Worm (Caenorhabditis elegans) whole organism, young adult: Measurements from ENCODE around the gene cnc-2.

Source experiments
- B0261.1 ChIP-seq: sonication (generic microtip); optimal IDR thresholded peaks from 2 replicates; lab custom pipeline; 2016; ENCODE audit warnings: mild to moderate bottlenecking, missing genetic modification characterization, moderate library complexity, missing compliant biosample characterization
- D2030.7 ChIP-seq: fragments of 200-800 bp; sonication (Bioruptor generic); IDR thresholded peaks from 2 replicates; pipeline ENCODE4 v1.3.6; 2022; ENCODE audit warnings: missing genetic modification reagents, missing genetic modification characterization, missing compliant biosample characterization
- F10E7.11 ChIP-seq: sonication (generic microtip); optimal IDR thresholded peaks from 2 replicates; lab custom pipeline; 2017; ENCODE audit warnings: mild to moderate bottlenecking, missing genetic modification characterization, moderate library complexity, missing compliant biosample characterization
- F33H1.4 ChIP-seq: fragments of 200-800 bp; sonication (Bioruptor generic); IDR thresholded peaks from 2 replicates; pipeline ENCODE4 v1.3.6; 2022; ENCODE audit warnings: missing genetic modification reagents, missing genetic modification characterization, missing compliant biosample characterization
- F37B4.10 ChIP-seq: fragments of 200-800 bp; sonication (Bioruptor generic); IDR thresholded peaks from 2 replicates; pipeline ENCODE4 v1.3.6; 2022; ENCODE audit warnings: missing genetic modification characterization, missing compliant biosample characterization
- F49E8.2 ChIP-seq: sonication (generic microtip); optimal IDR thresholded peaks from 3 replicates; lab custom pipeline; 2017; ENCODE audit warnings: missing genetic modification characterization, mild to moderate bottlenecking, missing compliant biosample characterization, antibody characterized with exemption, moderate library complexity; ENCODE audit not compliant: insufficient read depth
- F52B5.7 ChIP-seq: sonication (generic microtip); optimal IDR thresholded peaks from 2 replicates; lab custom pipeline; 2016; ENCODE audit warnings: mild to moderate bottlenecking, missing genetic modification characterization, missing compliant biosample characterization
- F57A8.1 ChIP-seq: fragments of 200-800 bp; sonication (Bioruptor generic); optimal IDR thresholded peaks from 2 replicates; lab custom pipeline; 2018; ENCODE audit warnings: mild to moderate bottlenecking, missing genetic modification characterization, moderate library complexity, missing compliant biosample characterization
- F57C9.4 ChIP-seq: sonication (generic microtip); optimal IDR thresholded peaks from 2 replicates; lab custom pipeline; 2017; ENCODE audit warnings: mild to moderate bottlenecking, missing genetic modification characterization, missing compliant biosample characterization
- T07F8.4 ChIP-seq: sonication (generic microtip); optimal IDR thresholded peaks from 2 replicates; lab custom pipeline; 2016; ENCODE audit warnings: mild to moderate bottlenecking, missing genetic modification characterization, moderate library complexity, missing compliant biosample characterization
- T26A5.8 ChIP-seq: sonication (generic microtip); optimal IDR thresholded peaks from 2 replicates; lab custom pipeline; 2016; ENCODE audit warnings: missing genetic modification characterization, missing compliant biosample characterization
- Y95B8A.8 ChIP-seq: fragments of 200-800 bp; sonication (Bioruptor generic); IDR thresholded peaks from 2 replicates; pipeline ENCODE4 v1.3.6; 2022; ENCODE audit warnings: missing genetic modification reagents, missing genetic modification characterization, missing compliant biosample characterization
- akir-1 ChIP-seq: fragments of 200-800 bp; sonication (Bioruptor generic); optimal IDR thresholded peaks from 2 replicates; lab custom pipeline; 2018; ENCODE audit warnings: mild to moderate bottlenecking, missing genetic modification characterization, moderate library complexity, missing compliant biosample characterization
- aptf-2 ChIP-seq: fragments of 200-800 bp; sonication (Bioruptor generic); conservative IDR thresholded peaks from 2 replicates; pipeline ENCODE4 v1.3.6; 2022; ENCODE audit warnings: missing genetic modification reagents, missing genetic modification characterization, missing compliant biosample characterization
- athp-1 ChIP-seq: sonication (generic microtip); optimal IDR thresholded peaks from 2 replicates; lab custom pipeline; 2017; ENCODE audit warnings: mild to moderate bottlenecking, missing genetic modification characterization, missing compliant biosample characterization
- bed-2 ChIP-seq: fragments of 200-800 bp; sonication (Bioruptor generic); IDR thresholded peaks from 2 replicates; pipeline ENCODE4 v1.3.6; 2022; ENCODE audit warnings: missing genetic modification reagents, missing genetic modification characterization, missing compliant biosample characterization
- ccch-3 ChIP-seq: fragments of 200-800 bp; sonication (Bioruptor generic); optimal IDR thresholded peaks from 2 replicates; lab custom pipeline; 2018; ENCODE audit warnings: mild to moderate bottlenecking, missing genetic modification characterization, missing compliant biosample characterization
- cebp-2 ChIP-seq: fragments of 200-800 bp; sonication (Bioruptor generic); IDR thresholded peaks from 2 replicates; pipeline ENCODE4 v1.3.6; 2022; ENCODE audit warnings: missing genetic modification characterization, missing compliant biosample characterization
- ceh-100 ChIP-seq: fragments of 200-800 bp; sonication (Bioruptor generic); IDR thresholded peaks from 2 replicates; pipeline ENCODE4 v1.3.6; 2022; ENCODE audit warnings: missing genetic modification reagents, missing genetic modification characterization, missing compliant biosample characterization
- ceh-27 ChIP-seq: fragments of 200-800 bp; sonication (Bioruptor generic); optimal IDR thresholded peaks from 2 replicates; lab custom pipeline; 2018; ENCODE audit warnings: mild to moderate bottlenecking, missing genetic modification characterization, moderate library complexity, missing compliant biosample characterization
- ceh-79 ChIP-seq: sonication (generic microtip); optimal IDR thresholded peaks from 2 replicates; lab custom pipeline; 2017; ENCODE audit warnings: mild to moderate bottlenecking, missing genetic modification characterization, missing compliant biosample characterization
- dpff-1 ChIP-seq: sonication (generic microtip); optimal IDR thresholded peaks from 2 replicates; lab custom pipeline; 2017; ENCODE audit warnings: mild to moderate bottlenecking, missing genetic modification characterization, missing compliant biosample characterization
- egrh-3 ChIP-seq: fragments of 200-800 bp; sonication (Bioruptor generic); IDR thresholded peaks from 2 replicates; pipeline ENCODE4 v1.3.6; 2022; ENCODE audit warnings: missing genetic modification reagents, missing genetic modification characterization, missing compliant biosample characterization
- gei-17 ChIP-seq: fragments of 200-800 bp; sonication (Bioruptor generic); optimal IDR thresholded peaks from 2 replicates; lab custom pipeline; 2018; ENCODE audit warnings: mild to moderate bottlenecking, missing genetic modification characterization, missing compliant biosample characterization
- him-1 ChIP-seq: sonication (generic microtip); optimal IDR thresholded peaks from 2 replicates; lab custom pipeline; 2016; ENCODE audit warnings: missing genotype, missing genetic modification reagents, missing genetic modification characterization, missing compliant biosample characterization
- hlh-26 ChIP-seq: fragments of 200-800 bp; sonication (Bioruptor generic); conservative IDR thresholded peaks from 2 replicates; pipeline ENCODE4 v1.3.6; 2022; ENCODE audit warnings: missing genetic modification reagents, missing genetic modification characterization, missing compliant biosample characterization
- hmg-1.2 ChIP-seq: fragments of 200-800 bp; sonication (Bioruptor generic); IDR thresholded peaks from 2 replicates; pipeline ENCODE4 v1.3.6; 2022; ENCODE audit warnings: missing genetic modification reagents, missing genetic modification characterization, missing compliant biosample characterization
- hrde-1 ChIP-seq: sonication (generic microtip); optimal IDR thresholded peaks from 2 replicates; lab custom pipeline; 2016; ENCODE audit warnings: missing genetic modification characterization, mild to moderate bottlenecking, missing compliant biosample characterization, moderate library complexity, missing genotype, missing genetic modification reagents, borderline replicate concordance
- hsf-1 ChIP-seq: fragments of 200-800 bp; sonication (Bioruptor generic); IDR thresholded peaks from 2 replicates; pipeline ENCODE4 v1.3.6; 2022; ENCODE audit warnings: missing genetic modification reagents, missing genetic modification characterization, missing compliant biosample characterization
- lin-35 ChIP-seq, 3 experiments: fragments of 150-350 bp in 2 of 3; sonication (generic microtip) in 1 of 3; optimal IDR thresholded peaks; 2 replicates each; lab custom pipeline; 2014 to 2018; ENCODE audit warnings: missing biosample characterization in 3 of 3, missing genetic modification characterization in 3 of 3, missing genetic modification reagents in 3 of 3
- lir-1 ChIP-seq: fragments of 200-800 bp; sonication (Bioruptor generic); conservative IDR thresholded peaks from 2 replicates; pipeline ENCODE4 v1.3.6; 2022; ENCODE audit warnings: missing genetic modification reagents, missing genetic modification characterization, missing compliant biosample characterization
- lsy-27 ChIP-seq: sonication (generic microtip); optimal IDR thresholded peaks from 2 replicates; lab custom pipeline; 2017; ENCODE audit warnings: missing genetic modification characterization, mild to moderate bottlenecking, missing compliant biosample characterization, antibody characterized with exemption, missing genotype, borderline replicate concordance; ENCODE audit not compliant: insufficient read depth
- madf-6 ChIP-seq: fragments of 200-800 bp; sonication (Bioruptor generic); IDR thresholded peaks from 2 replicates; pipeline ENCODE4 v1.3.6; 2022; ENCODE audit warnings: missing genetic modification reagents, missing genetic modification characterization, missing compliant biosample characterization
- madf-8 ChIP-seq: fragments of 200-800 bp; sonication (Bioruptor generic); conservative IDR thresholded peaks from 2 replicates; pipeline ENCODE4 v1.3.6; 2022; ENCODE audit warnings: missing genetic modification reagents, missing genetic modification characterization, missing compliant biosample characterization
- mel-28 ChIP-seq: sonication (generic microtip); optimal IDR thresholded peaks from 2 replicates; lab custom pipeline; 2016; ENCODE audit warnings: borderline replicate concordance, mild to moderate bottlenecking, missing genetic modification characterization, missing compliant biosample characterization
- mes-4 ChIP-seq: sonication (generic microtip); optimal IDR thresholded peaks from 2 replicates; lab custom pipeline; 2016; ENCODE audit warnings: missing genotype, missing genetic modification characterization, missing compliant biosample characterization
- nfyb-1 ChIP-seq: fragments of 200-800 bp; sonication (Bioruptor generic); IDR thresholded peaks from 2 replicates; pipeline ENCODE4 v1.3.6; 2022; ENCODE audit warnings: missing genetic modification reagents, missing genetic modification characterization, missing compliant biosample characterization
- nhr-90 ChIP-seq: sonication (generic microtip); optimal IDR thresholded peaks from 2 replicates; lab custom pipeline; 2016; ENCODE audit warnings: missing genotype, mild to moderate bottlenecking, missing genetic modification characterization, missing compliant biosample characterization
- rcor-1 ChIP-seq: fragments of 200-800 bp; sonication (Bioruptor generic); IDR thresholded peaks from 2 replicates; pipeline ENCODE4 v1.3.6; 2022; ENCODE audit warnings: missing genetic modification reagents, missing genetic modification characterization, missing compliant biosample characterization
- repo-1 ChIP-seq: sonication (generic microtip); optimal IDR thresholded peaks from 2 replicates; lab custom pipeline; 2017; ENCODE audit warnings: mild to moderate bottlenecking, missing genetic modification characterization, missing compliant biosample characterization
- sea-2 ChIP-seq: fragments of 200-800 bp; sonication (Bioruptor generic); IDR thresholded peaks from 2 replicates; pipeline ENCODE4 v1.3.6; 2022; ENCODE audit warnings: missing genetic modification characterization, missing compliant biosample characterization
- somi-1 ChIP-seq: fragments of 200-800 bp; sonication (Bioruptor generic); optimal IDR thresholded peaks from 2 replicates; lab custom pipeline; 2018; ENCODE audit warnings: mild to moderate bottlenecking, missing genetic modification characterization, missing compliant biosample characterization
- sptf-2 ChIP-seq: fragments of 200-800 bp; sonication (Bioruptor generic); optimal IDR thresholded peaks from 2 replicates; lab custom pipeline; 2018; ENCODE audit warnings: mild to moderate bottlenecking, missing genetic modification characterization, missing compliant biosample characterization
- tbp1 ChIP-seq: fragments of 200-800 bp; sonication (Bioruptor generic); optimal IDR thresholded peaks from 2 replicates; lab custom pipeline; 2018; ENCODE audit warnings: mild to moderate bottlenecking, missing genetic modification characterization, missing compliant biosample characterization
- tbx-9 ChIP-seq: sonication (generic microtip); optimal IDR thresholded peaks from 2 replicates; lab custom pipeline; 2016; ENCODE audit warnings: borderline replicate concordance, missing genetic modification characterization, inconsistent platforms, missing compliant biosample characterization
- ztf-22 ChIP-seq: fragments of 200-800 bp; sonication (Bioruptor generic); optimal IDR thresholded peaks from 2 replicates; lab custom pipeline; 2018; ENCODE audit warnings: mild to moderate bottlenecking, missing genetic modification characterization, moderate library complexity, missing compliant biosample characterization
- ztf-25 ChIP-seq: fragments of 200-800 bp; sonication (Bioruptor generic); IDR thresholded peaks from 2 replicates; pipeline ENCODE4 v1.3.6; 2022; ENCODE audit warnings: missing genetic modification reagents, missing genetic modification characterization, missing compliant biosample characterization
- ztf-28 ChIP-seq: fragments of 200-800 bp; sonication (Bioruptor generic); IDR thresholded peaks from 2 replicates; pipeline ENCODE4 v1.3.6; 2022; ENCODE audit warnings: missing genetic modification reagents, missing genetic modification characterization, missing compliant biosample characterization

cnc-2 gene

DNA sequence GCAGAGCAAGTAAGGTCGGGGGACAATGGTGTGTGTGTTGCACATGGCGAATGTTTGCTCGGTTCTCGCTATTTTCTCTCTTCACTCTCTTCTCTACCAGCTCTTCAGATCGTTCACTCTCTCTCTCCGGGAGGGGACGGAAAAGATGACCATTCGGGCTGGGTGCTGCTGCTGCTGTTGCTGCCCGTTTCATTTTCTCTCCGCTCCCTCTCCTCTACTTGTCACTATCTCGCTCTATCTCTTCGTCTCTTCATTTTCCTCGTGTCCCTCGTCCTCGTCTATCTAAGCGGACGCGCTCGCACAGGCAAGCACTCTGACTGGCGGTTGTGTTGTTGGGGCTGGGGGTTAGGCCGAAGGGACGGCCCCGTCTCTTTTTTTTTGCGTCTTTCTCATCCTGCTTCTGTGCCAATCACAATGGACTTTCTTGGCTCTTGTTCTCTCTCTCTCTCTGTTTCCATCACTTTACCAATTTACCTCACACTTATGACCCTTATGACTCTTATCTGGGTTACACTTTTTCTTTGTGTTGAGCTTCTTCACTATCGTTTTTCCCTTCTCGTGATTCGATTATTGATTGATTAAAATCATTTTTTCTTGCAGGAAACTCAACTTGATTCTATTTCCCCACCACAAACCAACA lies 24.6 kb upstream of the cnc-2 start, which contains the start of the genes F53E2.2 and unc-60 (continued):
- TF ChIP-seq ceh-27 (GFP tag; lab: Kevin White, UChicago) = peak; percentile 68
- TF ChIP-seq ztf-28 (GFP tag; lab: Robert Waterston, UW) = no peak
- TF ChIP-seq athp-1 = no peak
- no peak for TF ChIP-seq madf-6
- no peak for TF ChIP-seq him-1
- TF ChIP-seq nfyb-1 (GFP tag; lab: Robert Waterston, UW) = peak; percentile 51; the same call in 1 of the 2 replicates
- TF ChIP-seq tbx-9 (tag; lab: Kevin White, UChicago) = no peak
- no peak for TF ChIP-seq B0261.1
- TF ChIP-seq F33H1.4 (GFP tag; lab: Robert Waterston, UW) = no peak
- TF ChIP-seq lir-1 (GFP tag; lab: Robert Waterston, UW) = no peak
- no peak for TF ChIP-seq F57A8.1 (GFP tag; lab: Kevin White, UChicago)
- TF ChIP-seq T26A5.8 = no peak
- no peak for TF ChIP-seq D2030.7 (GFP tag; lab: Robert Waterston, UW)
- no peak for TF ChIP-seq Y95B8A.8 (GFP tag; lab: Robert Waterston, UW)
- TF ChIP-seq ceh-100 (GFP tag; lab: Robert Waterston, UW) = no peak
- TF ChIP-seq akir-1 (GFP tag; lab: Kevin White, UChicago) = no peak
- no peak for TF ChIP-seq hlh-26
- peak; percentile 68 for TF ChIP-seq egrh-3
- 0 out of 2 replicates have a peak, but pooled peaks have one; percentile 40 for TF ChIP-seq hsf-1
- peak; percentile 57 for TF ChIP-seq ztf-22 (GFP tag; lab: Kevin White, UChicago)
- no peak for TF ChIP-seq aptf-2 (GFP tag; lab: Robert Waterston, UW)
- TF ChIP-seq lsy-27 (tag; lab: Kevin White, UChicago) = no peak
- no peak for TF ChIP-seq ccch-3 (GFP tag; lab: Kevin White, UChicago)
- TF ChIP-seq ceh-79 (tag; lab: Kevin White, UChicago) = no peak
- TF ChIP-seq dpff-1 (tag; lab: Kevin White, UChicago) = no peak
- no peak for TF ChIP-seq F52B5.7
- TF ChIP-seq hmg-1.2 = peak; percentile 67; the same call in 1 of the 2 replicates
- no peak for TF ChIP-seq madf-8 (GFP tag; lab: Robert Waterston, UW)
- TF ChIP-seq tbp1 (GFP tag; lab: Kevin White, UChicago) = no peak
- no peak for TF ChIP-seq mes-4 (tag; lab: Kevin White, UChicago)
- TF ChIP-seq sptf-2 (GFP tag; lab: Kevin White, UChicago) = no peak
- no peak for TF ChIP-seq bed-2
- TF ChIP-seq F49E8.2 = no peak
- no peak for TF ChIP-seq mel-28 (tag; lab: Kevin White, UChicago)
- no peak for TF ChIP-seq nhr-90 (tag; lab: Kevin White, UChicago)
- TF ChIP-seq F57C9.4 (tag; lab: Kevin White, UChicago) = no peak
- 0 out of 2 replicates have a peak, but pooled peaks have one; percentile 54 for TF ChIP-seq cebp-2 (GFP tag; lab: Robert Waterston, UW)
- no peak for TF ChIP-seq somi-1 (GFP tag; lab: Kevin White, UChicago)
- TF ChIP-seq lin-35 (GFP tag; optimal IDR thresholded peaks at IDR 0.05; lab: Kevin White, UChicago) = peak in 1 of 3 experiments; percentile 71
- no peak for TF ChIP-seq hrde-1 (tag; lab: Kevin White, UChicago)
- TF ChIP-seq T07F8.4 (tag; lab: Kevin White, UChicago) = no peak
- no peak for TF ChIP-seq F10E7.11 (tag; lab: Kevin White, UChicago)
- no peak for TF ChIP-seq repo-1
- TF ChIP-seq rcor-1 (GFP tag; lab: Robert Waterston, UW) = no peak
- TF ChIP-seq ztf-25 (GFP tag; lab: Robert Waterston, UW) = no peak
- TF ChIP-seq F37B4.10 (GFP tag; lab: Robert Waterston, UW) = no peak
- TF ChIP-seq gei-17 = no peak
- no peak for TF ChIP-seq sea-2
